Worm (Caenorhabditis elegans) whole organism, L4 larva: ENCODE results near the gene dyf-11.

ENCODE experiments used
- aha-1 ChIP-seq: fragments of 150-350 bp; peaks from one replicate; lab custom pipeline; 2014; ENCODE audit warnings: missing biosample characterization, missing genetic modification characterization
- ces-1 ChIP-seq: fragments of 150-350 bp; sonication (generic microtip); optimal IDR thresholded peaks from 4 replicates; lab custom pipeline; 2014; ENCODE audit warnings: missing biosample characterization, missing genetic modification reagents, missing genetic modification characterization
- dpl-1 ChIP-seq: fragments of 150-350 bp; optimal IDR thresholded peaks from 2 replicates; lab custom pipeline; 2014; ENCODE audit warnings: missing biosample characterization, missing genetic modification reagents, missing genetic modification characterization
- hmg-1.1 ChIP-seq: fragments of 200-800 bp; sonication (Bioruptor generic); IDR thresholded peaks from 2 replicates; pipeline ENCODE4 v1.3.6; 2022; ENCODE audit warnings: missing genetic modification reagents, missing genetic modification characterization, missing compliant biosample characterization
- lin-39 ChIP-seq: fragments of 150-350 bp; optimal IDR thresholded peaks from 2 replicates; lab custom pipeline; 2014; ENCODE audit warnings: missing biosample characterization, missing genetic modification reagents, missing genetic modification characterization
- mdl-1 ChIP-seq, 2 experiments: fragments of 150-350 bp in 1 of 2; sonication (generic microtip) in 1 of 2; optimal IDR thresholded peaks; 2 replicates each; lab custom pipeline; 2014 to 2017; ENCODE audit warnings: missing biosample characterization in 2 of 2, missing genetic modification characterization in 2 of 2
- nhr-237 ChIP-seq: sonication (generic microtip); optimal IDR thresholded peaks from 2 replicates; lab custom pipeline; 2017; ENCODE audit warnings: missing biosample characterization, missing genetic modification characterization
- snpc-1.2 ChIP-seq: fragments of 200-800 bp; sonication (Bioruptor generic); IDR thresholded peaks from 2 replicates; pipeline ENCODE4 v1.3.6; 2022; ENCODE audit warnings: missing genetic modification reagents, missing genetic modification characterization, missing compliant biosample characterization
- tag-97 ChIP-seq: fragments of 200-800 bp; sonication (Bioruptor generic); IDR thresholded peaks from 2 replicates; pipeline ENCODE4 v1.3.6; 2022; ENCODE audit warnings: missing genetic modification characterization, missing compliant biosample characterization

DNA sequence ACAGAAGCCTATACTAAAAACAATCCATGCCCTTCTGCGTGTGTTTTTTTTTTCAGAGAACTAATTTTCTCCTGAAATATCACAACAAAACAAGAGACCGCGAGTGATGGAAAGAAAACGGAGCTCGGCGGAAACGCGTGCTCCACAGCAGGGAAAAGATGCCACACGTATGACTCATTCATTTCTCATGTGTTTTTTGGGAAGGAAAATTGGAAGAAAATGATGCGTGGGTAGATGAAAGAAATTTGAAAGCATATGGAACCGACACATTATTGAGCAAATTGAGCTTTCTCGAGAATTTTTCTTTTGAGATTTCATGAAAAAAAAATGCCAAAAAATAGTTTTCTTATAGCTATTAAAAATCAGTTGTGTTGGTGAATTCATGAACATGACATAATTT, 37.3 kb upstream of the dyf-11 start:
- no peak for TF ChIP-seq ces-1 (GFP tag; lab: Kevin White, UChicago)
- TF ChIP-seq lin-39 (tag; lab: Kevin White, UChicago), result no peak
- TF ChIP-seq nhr-237 (tag; lab: Kevin White, UChicago), result no peak
- TF ChIP-seq mdl-1 (tag; optimal IDR thresholded peaks at IDR 0.05; lab: Kevin White, UChicago), result peak in 1 of 2 experiments; percentile 10
- no peak for TF ChIP-seq hmg-1.1 (GFP tag; lab: Robert Waterston, UW)
- no peak for TF ChIP-seq aha-1 (tag; lab: Kevin White, UChicago)
- no peak for TF ChIP-seq snpc-1.2 (GFP tag; lab: Robert Waterston, UW)
- no peak for TF ChIP-seq dpl-1 (GFP tag; lab: Kevin White, UChicago)
- TF ChIP-seq tag-97 (GFP tag; lab: Robert Waterston, UW), result no peak
